Worm (Caenorhabditis elegans) whole organism, L4 larva: Measurements from ENCODE around the gene Y57G11C.23.

Source experiments
- F26F4.8 ChIP-seq: fragments of 200-800 bp; sonication (Bioruptor generic); conservative IDR thresholded peaks from 2 replicates; pipeline ENCODE4 v1.3.6; 2022; ENCODE audit warnings: missing genetic modification characterization, missing compliant biosample characterization
- F37D6.2 ChIP-seq: sonication (generic microtip); optimal IDR thresholded peaks from 2 replicates; lab custom pipeline; 2016; ENCODE audit warnings: mild to moderate bottlenecking, missing genetic modification characterization, missing compliant biosample characterization
- F49E8.2 ChIP-seq: sonication (generic microtip); optimal IDR thresholded peaks from 2 replicates; lab custom pipeline; 2016; ENCODE audit warnings: missing compliant biosample characterization, mild to moderate bottlenecking, missing genetic modification characterization, borderline replicate concordance
- Y5F2A.4 ChIP-seq: fragments of 200-800 bp; sonication (Bioruptor generic); optimal IDR thresholded peaks from 2 replicates; lab custom pipeline; 2018; ENCODE audit warnings: mild to moderate bottlenecking, missing genetic modification characterization, missing compliant biosample characterization
- Y75B8A.6 ChIP-seq: fragments of 200-800 bp; sonication (Bioruptor generic); IDR thresholded peaks from 2 replicates; pipeline ENCODE4 v1.3.6; 2022; ENCODE audit warnings: missing genetic modification reagents, missing genetic modification characterization, missing compliant biosample characterization
- aha-1 ChIP-seq: fragments of 150-350 bp; peaks from one replicate; lab custom pipeline; 2014; ENCODE audit warnings: missing biosample characterization, missing genetic modification characterization
- attf-4 ChIP-seq: sonication (generic microtip); optimal IDR thresholded peaks from 3 replicates; lab custom pipeline; 2017; ENCODE audit warnings: missing biosample characterization, missing genetic modification characterization
- ceh-28 ChIP-seq: fragments of 150-350 bp; optimal IDR thresholded peaks from 2 replicates; lab custom pipeline; 2014; ENCODE audit warnings: missing biosample characterization, missing genetic modification reagents, missing genetic modification characterization
- daf-16 ChIP-seq, 3 experiments: sonication (generic microtip); optimal IDR thresholded peaks; 2 replicates each; lab custom pipeline; 2016 to 2017; ENCODE audit warnings: missing genetic modification characterization in 3 of 3, missing genetic modification reagents in 3 of 3, mild to moderate bottlenecking in 2 of 3, missing compliant biosample characterization in 2 of 3, missing biosample characterization in 1 of 3, moderate library complexity in 1 of 3
- dmd-6 ChIP-seq: fragments of 200-800 bp; sonication (Bioruptor generic); IDR thresholded peaks from 2 replicates; pipeline ENCODE4 v1.3.6; 2022; ENCODE audit warnings: missing genetic modification reagents, missing genetic modification characterization, missing compliant biosample characterization
- dmd-9 ChIP-seq: fragments of 200-800 bp; sonication (Bioruptor generic); IDR thresholded peaks from 2 replicates; pipeline ENCODE4 v1.3.6; 2022; ENCODE audit warnings: missing genetic modification reagents, missing genetic modification characterization, missing compliant biosample characterization
- dve-1 ChIP-seq: sonication (generic microtip); optimal IDR thresholded peaks from 2 replicates; lab custom pipeline; 2017; ENCODE audit warnings: antibody characterized with exemption, mild to moderate bottlenecking, missing genetic modification characterization, missing compliant biosample characterization; ENCODE audit not compliant: insufficient read depth
- fkh-10 ChIP-seq: fragments of 150-350 bp; optimal IDR thresholded peaks from 2 replicates; lab custom pipeline; 2014; ENCODE audit warnings: missing biosample characterization, missing genetic modification reagents, missing genetic modification characterization
- gei-8 ChIP-seq: fragments of 200-800 bp; sonication (Bioruptor generic); optimal IDR thresholded peaks from 2 replicates; lab custom pipeline; 2018; ENCODE audit warnings: mild to moderate bottlenecking, missing genetic modification characterization, missing compliant biosample characterization
- hlh-11 ChIP-seq: fragments of 200-800 bp; sonication (Bioruptor generic); optimal IDR thresholded peaks from 2 replicates; lab custom pipeline; 2018; ENCODE audit warnings: mild to moderate bottlenecking, missing genetic modification characterization, missing compliant biosample characterization
- jun-1 ChIP-seq: fragments of 150-350 bp; optimal IDR thresholded peaks from 2 replicates; lab custom pipeline; 2014; ENCODE audit warnings: missing biosample characterization, missing genetic modification reagents, missing genetic modification characterization
- lin-13 ChIP-seq: fragments of 150-350 bp; optimal IDR thresholded peaks from 2 replicates; lab custom pipeline; 2014; ENCODE audit warnings: missing biosample characterization, missing genetic modification reagents, missing genetic modification characterization
- lin-29 ChIP-seq: fragments of 200-800 bp; sonication (Bioruptor generic); IDR thresholded peaks from 2 replicates; pipeline ENCODE4 v1.3.6; 2022; ENCODE audit warnings: missing genetic modification reagents, missing genetic modification characterization, missing compliant biosample characterization
- lin-38 ChIP-seq: fragments of 200-800 bp; sonication (Bioruptor generic); IDR thresholded peaks from 2 replicates; pipeline ENCODE4 v1.3.6; 2022; ENCODE audit warnings: missing genetic modification reagents, missing genetic modification characterization, missing compliant biosample characterization
- madf-5 ChIP-seq, 2 experiments: fragments of 200-800 bp; sonication (Bioruptor generic); IDR thresholded peaks; 2 replicates each; pipeline ENCODE4 v1.3.6; 2022; ENCODE audit warnings: missing compliant biosample characterization in 2 of 2, missing genetic modification characterization in 2 of 2
- mdt-29 ChIP-seq: fragments of 200-800 bp; sonication (Bioruptor generic); IDR thresholded peaks from 2 replicates; pipeline ENCODE4 v1.3.6; 2022; ENCODE audit warnings: missing genetic modification reagents, missing genetic modification characterization, missing compliant biosample characterization
- mxl-2 ChIP-seq: fragments of 200-800 bp; sonication (Bioruptor generic); conservative IDR thresholded peaks from 2 replicates; pipeline ENCODE4 v1.3.6; 2022; ENCODE audit warnings: missing genetic modification reagents, missing genetic modification characterization, missing compliant biosample characterization
- nhr-102 ChIP-seq: sonication (generic microtip); optimal IDR thresholded peaks from 2 replicates; lab custom pipeline; 2016; ENCODE audit warnings: mild to moderate bottlenecking, missing genetic modification characterization, moderate library complexity, missing compliant biosample characterization
- nhr-28 ChIP-seq: fragments of 150-350 bp; optimal IDR thresholded peaks from 2 replicates; lab custom pipeline; 2014; ENCODE audit warnings: missing biosample characterization, missing genetic modification characterization
- pha-4 ChIP-seq, 2 experiments: fragments of 150-350 bp in 1 of 2; fragments of 200-800 bp in 1 of 2; sonication (Bioruptor generic) in 1 of 2; IDR thresholded peaks in 1 of 2; optimal IDR thresholded peaks in 1 of 2; 2 replicates each; pipeline versions ENCODE4 v1.3.6 to Lab custom; 2014 to 2022; ENCODE audit warnings: missing genetic modification characterization in 2 of 2, missing genetic modification reagents in 2 of 2, missing biosample characterization in 1 of 2, missing compliant biosample characterization in 1 of 2
- pqm-1 ChIP-seq: sonication (generic microtip); optimal IDR thresholded peaks from 2 replicates; lab custom pipeline; 2017; ENCODE audit warnings: missing biosample characterization, missing genetic modification characterization
- saeg-2 ChIP-seq: fragments of 200-800 bp; sonication (Bioruptor generic); IDR thresholded peaks from 2 replicates; pipeline ENCODE4 v1.3.6; 2022; ENCODE audit warnings: missing genetic modification reagents, missing genetic modification characterization, missing compliant biosample characterization
- sdz-12 ChIP-seq: fragments of 200-800 bp; sonication (Bioruptor generic); optimal IDR thresholded peaks from 2 replicates; lab custom pipeline; 2018; ENCODE audit warnings: mild to moderate bottlenecking, missing genetic modification characterization, missing compliant biosample characterization
- snpc-1.2 ChIP-seq: fragments of 200-800 bp; sonication (Bioruptor generic); IDR thresholded peaks from 2 replicates; pipeline ENCODE4 v1.3.6; 2022; ENCODE audit warnings: missing genetic modification reagents, missing genetic modification characterization, missing compliant biosample characterization
- snpc-4 ChIP-seq: fragments of 150-350 bp; optimal IDR thresholded peaks from 2 replicates; lab custom pipeline; 2014; ENCODE audit warnings: missing biosample characterization, missing genetic modification characterization
- spr-1 ChIP-seq: sonication (generic microtip); optimal IDR thresholded peaks from 2 replicates; lab custom pipeline; 2016; ENCODE audit warnings: mild to moderate bottlenecking, missing genetic modification characterization, missing compliant biosample characterization
- zag-1 ChIP-seq: fragments of 150-350 bp; optimal IDR thresholded peaks from 2 replicates; lab custom pipeline; 2014; ENCODE audit warnings: missing biosample characterization, missing genetic modification characterization
- zfp-2 ChIP-seq: sonication (generic microtip); optimal IDR thresholded peaks from 2 replicates; lab custom pipeline; 2016; ENCODE audit warnings: mild to moderate bottlenecking, missing genetic modification characterization, missing compliant biosample characterization

Y57G11C.23 gene

ce11 chrIV:14891996-14892395 lies 30.4 kb upstream of the Y57G11C.23 start:
- TF ChIP-seq dmd-9 (GFP tag; lab: Robert Waterston, UW) (no peak), lin-13 (GFP tag; lab: Kevin White, UChicago) (no peak), ceh-28 (tag; lab: Kevin White, UChicago) (no peak), daf-16 (GFP tag; optimal IDR thresholded peaks at IDR 0.05; lab: Kevin White, UChicago) (no peak), daf-16 (tag; optimal IDR thresholded peaks at IDR 0.05; lab: Kevin White, UChicago) (no peak), snpc-1.2 (GFP tag; lab: Robert Waterston, UW) (peak; percentile 66)
- TF ChIP-seq, all 104 proteins: peak for 1

- TF ChIP-seq jun-1 (tag; lab: Kevin White, UChicago) (no peak), daf-16 (GFP tag; optimal IDR thresholded peaks at IDR 0.05; lab: Kevin White, UChicago) (no peak), daf-16 (tag; optimal IDR thresholded peaks at IDR 0.05; lab: Kevin White, UChicago) (peak; percentile 92)
These were observed 29.3 kb upstream of the Y57G11C.23 start for ce11 chrIV:14890914-14891313.

ce11 chrIV:14888889-14889664 lies 27.5 kb upstream of the Y57G11C.23 start:
- peak; percentile 4 for TF ChIP-seq spr-1 (tag; lab: Kevin White, UChicago)
- peak in 1 of 2 experiments; percentile 47 for TF ChIP-seq daf-16 (GFP tag; optimal IDR thresholded peaks at IDR 0.05; lab: Kevin White, UChicago)
- TF ChIP-seq daf-16 (tag; optimal IDR thresholded peaks at IDR 0.05; lab: Kevin White, UChicago), result peak; percentile 75
- TF ChIP-seq fkh-10, result no peak
- no peak for TF ChIP-seq zag-1
- 0 out of 2 replicates have a peak, but pooled peaks have one; percentile 48 for TF ChIP-seq pha-4 (GFP tag; IDR thresholded peaks at IDR 0.05; lab: Robert Waterston, UW)
- TF ChIP-seq pha-4 (tag; optimal IDR thresholded peaks at IDR 0.05; lab: Kevin White, UChicago), result no peak
- peak; percentile 31 for TF ChIP-seq F49E8.2
- TF ChIP-seq F26F4.8, result 0 out of 2 replicates have a peak, but pooled peaks have one; percentile 6
- TF ChIP-seq aha-1 (tag; lab: Kevin White, UChicago), result peak; percentile 94
- 0 out of 2 replicates have a peak, but pooled peaks have one; percentile 30 for TF ChIP-seq saeg-2
- peak; percentile 99 for TF ChIP-seq snpc-1.2 (GFP tag; lab: Robert Waterston, UW)
- no peak for TF ChIP-seq lin-29 (GFP tag; lab: Robert Waterston, UW)
- TF ChIP-seq pqm-1 (tag; lab: Kevin White, UChicago), result peak; percentile 51
- peak; percentile 45 for TF ChIP-seq nhr-28 (tag; lab: Kevin White, UChicago)
- TF ChIP-seq mdt-29 (GFP tag; lab: Robert Waterston, UW), result no peak
- TF ChIP-seq lin-38 (GFP tag; lab: Robert Waterston, UW), result peak; percentile 52
- peak; percentile 2 for TF ChIP-seq nhr-102 (tag; lab: Kevin White, UChicago)
- peak; percentile 7 for TF ChIP-seq dve-1 (tag; lab: Kevin White, UChicago)
- peak; percentile 27 for TF ChIP-seq hlh-11

ce11 chrIV:14885584-14885983 lies 24.0 kb upstream of the Y57G11C.23 start:
- TF ChIP-seq Y5F2A.4 (no peak), dve-1 (tag; lab: Kevin White, UChicago) (peak; percentile 16), gei-8 (GFP tag; lab: Kevin White, UChicago) (no peak), daf-16 (GFP tag; optimal IDR thresholded peaks at IDR 0.05; lab: Kevin White, UChicago) (no peak), daf-16 (tag; optimal IDR thresholded peaks at IDR 0.05; lab: Kevin White, UChicago) (peak; percentile 56), mxl-2 (GFP tag; lab: Robert Waterston, UW) (no peak), zfp-2 (tag; lab: Kevin White, UChicago) (no peak), sdz-12 (GFP tag; lab: Kevin White, UChicago) (no peak), snpc-4 (tag; lab: Kevin White, UChicago) (no peak), attf-4 (tag; lab: Kevin White, UChicago) (no peak), F37D6.2 (no peak), hlh-11 (peak; percentile 28), madf-5 (GFP tag; IDR thresholded peaks at IDR 0.05; lab: Robert Waterston, UW) (no peak), nhr-28 (tag; lab: Kevin White, UChicago) (peak; percentile 30), Y75B8A.6 (GFP tag; lab: Robert Waterston, UW) (no peak), dmd-6 (0 out of 2 replicates have a peak, but pooled peaks have one; percentile 8), pqm-1 (tag; lab: Kevin White, UChicago) (peak; percentile 30)
